Worm (Caenorhabditis elegans) whole organism, L1 larva: Measurements from ENCODE around the gene T01D3.1.

ENCODE experiments used
- aha-1 ChIP-seq: fragments of 150-350 bp; optimal IDR thresholded peaks from 2 replicates; lab custom pipeline; 2014; ENCODE audit warnings: missing biosample characterization, missing genetic modification characterization
- blmp-1 ChIP-seq: fragments of 150-350 bp; optimal IDR thresholded peaks from 2 replicates; lab custom pipeline; 2014; ENCODE audit warnings: missing biosample characterization, missing genetic modification characterization
- ceh-63 ChIP-seq: fragments of 200-800 bp; sonication (Bioruptor generic); optimal IDR thresholded peaks from 2 replicates; lab custom pipeline; 2018; ENCODE audit warnings: mild to moderate bottlenecking, missing genetic modification characterization, missing compliant biosample characterization
- dsc-1 ChIP-seq: sonication (generic microtip); optimal IDR thresholded peaks from 2 replicates; lab custom pipeline; 2016; ENCODE audit warnings: mild to moderate bottlenecking, missing genetic modification characterization, missing compliant biosample characterization
- elt-2 ChIP-seq: sonication (generic microtip); optimal IDR thresholded peaks from 2 replicates; lab custom pipeline; 2016; ENCODE audit warnings: missing genetic modification characterization, mild to moderate bottlenecking, inconsistent platforms, missing compliant biosample characterization, missing genetic modification reagents
- elt-3 ChIP-seq, 6 experiments: fragments of 150-350 bp in 1 of 6; sonication (generic microtip); optimal IDR thresholded peaks; 2 replicates each; lab custom pipeline; 2017 to 2018; ENCODE audit warnings: missing biosample characterization in 6 of 6, missing genetic modification characterization in 6 of 6, inconsistent platforms in 1 of 6
- fkh-10 ChIP-seq: sonication (generic microtip); optimal IDR thresholded peaks from 2 replicates; lab custom pipeline; 2017; ENCODE audit warnings: missing biosample characterization, missing genetic modification reagents, missing genetic modification characterization
- fkh-4 ChIP-seq: sonication (generic microtip); optimal IDR thresholded peaks from 2 replicates; lab custom pipeline; 2016; ENCODE audit warnings: missing compliant biosample characterization, missing genetic modification characterization, borderline replicate concordance
- hlh-4 ChIP-seq: sonication (generic microtip); optimal IDR thresholded peaks from 2 replicates; lab custom pipeline; 2016; ENCODE audit warnings: mild to moderate bottlenecking, missing genetic modification characterization, missing compliant biosample characterization
- isw-1 ChIP-seq: fragments of 200-800 bp; sonication (Bioruptor generic); IDR thresholded peaks from 2 replicates; pipeline ENCODE4 v1.3.6; 2022; ENCODE audit warnings: missing genetic modification characterization, missing compliant biosample characterization
- lir-3 ChIP-seq: sonication (generic microtip); optimal IDR thresholded peaks from 2 replicates; lab custom pipeline; 2016; ENCODE audit warnings: mild to moderate bottlenecking, missing genetic modification characterization, moderate library complexity, missing compliant biosample characterization; ENCODE audit not compliant: poor library complexity
- mab-9 ChIP-seq: fragments of 200-800 bp; sonication (Bioruptor generic); IDR thresholded peaks from 2 replicates; pipeline ENCODE4 v1.3.6; 2022; ENCODE audit warnings: missing genetic modification reagents, missing genetic modification characterization, missing compliant biosample characterization
- mef-2 ChIP-seq: fragments of 150-350 bp; optimal IDR thresholded peaks from 2 replicates; lab custom pipeline; 2014; ENCODE audit warnings: missing biosample characterization, missing genetic modification characterization
- nhr-19 ChIP-seq: fragments of 200-800 bp; sonication (Bioruptor generic); conservative IDR thresholded peaks from 2 replicates; pipeline ENCODE4 v1.3.6; 2022; ENCODE audit warnings: missing genetic modification characterization, missing compliant biosample characterization
- nhr-20 ChIP-seq: sonication (generic microtip); optimal IDR thresholded peaks from 2 replicates; lab custom pipeline; 2016; ENCODE audit warnings: mild to moderate bottlenecking, missing genetic modification characterization, missing compliant biosample characterization
- nhr-28 ChIP-seq: fragments of 150-350 bp; optimal IDR thresholded peaks from 2 replicates; lab custom pipeline; 2014; ENCODE audit warnings: missing biosample characterization, missing genetic modification characterization
- nhr-71 ChIP-seq: sonication (generic microtip); optimal IDR thresholded peaks from 2 replicates; lab custom pipeline; 2016; ENCODE audit warnings: mild to moderate bottlenecking, missing genetic modification characterization, moderate library complexity, missing compliant biosample characterization
- nhr-76 ChIP-seq: sonication (generic microtip); optimal IDR thresholded peaks from 2 replicates; lab custom pipeline; 2017; ENCODE audit warnings: missing biosample characterization, missing genetic modification characterization
- pag-3 ChIP-seq: sonication (generic microtip); optimal IDR thresholded peaks from 2 replicates; lab custom pipeline; 2017; ENCODE audit warnings: missing genetic modification characterization, mild to moderate bottlenecking, missing compliant biosample characterization, antibody characterized with exemption, borderline replicate concordance; ENCODE audit not compliant: insufficient read depth
- pax-3 ChIP-seq: fragments of 200-800 bp; sonication (Bioruptor generic); optimal IDR thresholded peaks from 2 replicates; lab custom pipeline; 2018; ENCODE audit warnings: mild to moderate bottlenecking, missing genetic modification characterization, moderate library complexity, missing compliant biosample characterization
- snpc-4 ChIP-seq: fragments of 150-350 bp; optimal IDR thresholded peaks from 2 replicates; lab custom pipeline; 2014; ENCODE audit warnings: missing biosample characterization, missing genetic modification characterization
- unc-62 ChIP-seq: fragments of 150-350 bp; optimal IDR thresholded peaks from 2 replicates; lab custom pipeline; 2014; ENCODE audit warnings: missing biosample characterization, missing genetic modification reagents, missing genetic modification characterization
- unc-98 ChIP-seq: fragments of 200-800 bp; sonication (Bioruptor generic); IDR thresholded peaks from 2 replicates; pipeline ENCODE4 v1.3.6; 2022; ENCODE audit warnings: missing genetic modification characterization, missing compliant biosample characterization
- ztf-4 ChIP-seq: fragments of 150-350 bp; optimal IDR thresholded peaks from 2 replicates; lab custom pipeline; 2014; ENCODE audit warnings: missing biosample characterization, missing genetic modification characterization

The T01D3.1 gene

ce11 chrV:13744901-13745300 lies 55.2 kb downstream of the T01D3.1 start, which contains the start of gene F35E12.9:
Gene F35E12.9 (minus strand): TSS chrV:13745127.
- peak; percentile 55 for TF ChIP-seq pax-3 (tag; lab: Kevin White, UChicago)
- TF ChIP-seq elt-3 (tag; optimal IDR thresholded peaks at IDR 0.05; lab: Kevin White, UChicago) = no peak
- no peak for TF ChIP-seq snpc-4 (tag; lab: Kevin White, UChicago)
- peak; percentile 78 for TF ChIP-seq elt-2 (tag; lab: Kevin White, UChicago)

- no peak for TF ChIP-seq ztf-4 (tag; lab: Kevin White, UChicago)
- TF ChIP-seq mab-9 = no peak
- no peak for TF ChIP-seq mef-2 (tag; lab: Kevin White, UChicago)
- TF ChIP-seq unc-98 (GFP tag; lab: Robert Waterston, UW) = no peak
- TF ChIP-seq nhr-19 (GFP tag; lab: Robert Waterston, UW) = no peak
- TF ChIP-seq nhr-76 (tag; lab: Kevin White, UChicago) = no peak
- no peak for TF ChIP-seq pax-3 (tag; lab: Kevin White, UChicago)
- no peak for TF ChIP-seq ceh-63
- no peak for TF ChIP-seq aha-1
- no peak for TF ChIP-seq nhr-28 (tag; lab: Kevin White, UChicago)
- no peak for TF ChIP-seq lir-3 (tag; lab: Kevin White, UChicago)
- no peak for TF ChIP-seq fkh-4 (tag; lab: Kevin White, UChicago)
- TF ChIP-seq unc-62 (GFP tag; lab: Kevin White, UChicago) = no peak
- no peak for TF ChIP-seq blmp-1 (tag; lab: Kevin White, UChicago)
- TF ChIP-seq nhr-71 (tag; lab: Kevin White, UChicago) = no peak
- TF ChIP-seq, all 84 proteins: peak for 0
These were observed 59.0 kb downstream of the T01D3.1 start, which contains the start of gene F35E12.10 for ce11 chrV:13748658-13749057. Gene F35E12.10 (minus strand): TSS chrV:13748758.

ce11 chrV:13751811-13752210 lies 62.1 kb downstream of the T01D3.1 start, which contains the start of gene cld-9:
Gene cld-9 (minus strand): TSS chrV:13751891.
- TF ChIP-seq dsc-1 (tag; lab: Kevin White, UChicago) = no peak
- no peak for TF ChIP-seq aha-1
- no peak for TF ChIP-seq pag-3 (tag; lab: Kevin White, UChicago)
- TF ChIP-seq isw-1 (GFP tag; lab: Robert Waterston, UW) = no peak
- no peak for TF ChIP-seq blmp-1 (tag; lab: Kevin White, UChicago)
- TF ChIP-seq fkh-10 (GFP tag; lab: Kevin White, UChicago) = no peak
- no peak for TF ChIP-seq nhr-20 (tag; lab: Kevin White, UChicago)
- peak; percentile 41 for TF ChIP-seq elt-2 (tag; lab: Kevin White, UChicago)
- TF ChIP-seq hlh-4 (tag; lab: Kevin White, UChicago) = no peak
